Worm (Caenorhabditis elegans) whole organism, L4 larva: ENCODE measurements around the gene sds-22.

ENCODE experiments used
- F10B5.3 ChIP-seq: sonication (generic microtip); optimal IDR thresholded peaks from 2 replicates; lab custom pipeline; 2016; ENCODE audit warnings: mild to moderate bottlenecking, missing genetic modification characterization, missing compliant biosample characterization
- F44E2.7 ChIP-seq: fragments of 200-800 bp; sonication (Bioruptor generic); IDR thresholded peaks from 2 replicates; pipeline ENCODE4 v2.1.2; 2022; ENCODE audit warnings: missing genetic modification characterization, missing compliant biosample characterization
- F49E8.2 ChIP-seq: sonication (generic microtip); optimal IDR thresholded peaks from 2 replicates; lab custom pipeline; 2016; ENCODE audit warnings: missing compliant biosample characterization, mild to moderate bottlenecking, missing genetic modification characterization, borderline replicate concordance
- R02D3.7 ChIP-seq: fragments of 150-350 bp; sonication (generic microtip); optimal IDR thresholded peaks from 3 replicates; lab custom pipeline; 2014; ENCODE audit warnings: missing biosample characterization, missing genetic modification characterization
- Y105C5A.15 ChIP-seq: fragments of 200-800 bp; sonication (Bioruptor generic); IDR thresholded peaks from 2 replicates; pipeline ENCODE4 v1.3.6; 2022; ENCODE audit warnings: missing genetic modification characterization, missing compliant biosample characterization
- Y48G9A.11 ChIP-seq: fragments of 200-800 bp; sonication (Bioruptor generic); IDR thresholded peaks from 2 replicates; pipeline ENCODE4 v1.3.6; 2022; ENCODE audit warnings: missing genetic modification reagents, missing genetic modification characterization, missing compliant biosample characterization
- Y75B8A.6 ChIP-seq: fragments of 200-800 bp; sonication (Bioruptor generic); IDR thresholded peaks from 2 replicates; pipeline ENCODE4 v1.3.6; 2022; ENCODE audit warnings: missing genetic modification reagents, missing genetic modification characterization, missing compliant biosample characterization
- ZK337.2 ChIP-seq: fragments of 200-800 bp; sonication (Bioruptor generic); IDR thresholded peaks from 2 replicates; pipeline ENCODE4 v1.3.6; 2022; ENCODE audit warnings: missing genetic modification reagents, missing genetic modification characterization, missing compliant biosample characterization
- aha-1 ChIP-seq: fragments of 150-350 bp; peaks from one replicate; lab custom pipeline; 2014; ENCODE audit warnings: missing biosample characterization, missing genetic modification characterization
- ama-1 ChIP-seq: fragments of 150-350 bp; optimal IDR thresholded peaks from 2 replicates; lab custom pipeline; 2014; ENCODE audit warnings: inconsistent platforms, mixed read lengths
- ceh-28 ChIP-seq: fragments of 150-350 bp; optimal IDR thresholded peaks from 2 replicates; lab custom pipeline; 2014; ENCODE audit warnings: missing biosample characterization, missing genetic modification reagents, missing genetic modification characterization
- ceh-62 ChIP-seq: sonication (generic microtip); optimal IDR thresholded peaks from 2 replicates; lab custom pipeline; 2017; ENCODE audit warnings: missing biosample characterization, missing genetic modification characterization
- daf-16 ChIP-seq, 3 experiments: sonication (generic microtip); optimal IDR thresholded peaks; 2 replicates each; lab custom pipeline; 2016 to 2017; ENCODE audit warnings: missing genetic modification characterization in 3 of 3, missing genetic modification reagents in 3 of 3, mild to moderate bottlenecking in 2 of 3, missing compliant biosample characterization in 2 of 3, missing biosample characterization in 1 of 3, moderate library complexity in 1 of 3
- dpl-1 ChIP-seq: fragments of 150-350 bp; optimal IDR thresholded peaks from 2 replicates; lab custom pipeline; 2014; ENCODE audit warnings: missing biosample characterization, missing genetic modification reagents, missing genetic modification characterization
- dve-1 ChIP-seq: sonication (generic microtip); optimal IDR thresholded peaks from 2 replicates; lab custom pipeline; 2017; ENCODE audit warnings: antibody characterized with exemption, mild to moderate bottlenecking, missing genetic modification characterization, missing compliant biosample characterization; ENCODE audit not compliant: insufficient read depth
- fkh-10 ChIP-seq: fragments of 150-350 bp; optimal IDR thresholded peaks from 2 replicates; lab custom pipeline; 2014; ENCODE audit warnings: missing biosample characterization, missing genetic modification reagents, missing genetic modification characterization
- hif-1 ChIP-seq, 2 experiments: sonication (generic microtip); optimal IDR thresholded peaks; 2 replicates each; lab custom pipeline; 2016 to 2017; ENCODE audit warnings: missing compliant biosample characterization in 2 of 2, missing genetic modification characterization in 2 of 2, missing genetic modification reagents in 2 of 2, missing genotype in 2 of 2, mild to moderate bottlenecking in 1 of 2
- hlh-11 ChIP-seq: fragments of 200-800 bp; sonication (Bioruptor generic); optimal IDR thresholded peaks from 2 replicates; lab custom pipeline; 2018; ENCODE audit warnings: mild to moderate bottlenecking, missing genetic modification characterization, missing compliant biosample characterization
- lim-7 ChIP-seq: fragments of 200-800 bp; sonication (Bioruptor generic); IDR thresholded peaks from 2 replicates; pipeline ENCODE4 v1.3.6; 2022; ENCODE audit warnings: missing genetic modification characterization, missing compliant biosample characterization
- lin-1 ChIP-seq: fragments of 200-800 bp; sonication (Bioruptor generic); IDR thresholded peaks from 2 replicates; pipeline ENCODE4 v1.3.6; 2022; ENCODE audit warnings: missing genetic modification reagents, missing genetic modification characterization, missing compliant biosample characterization
- lin-38 ChIP-seq: fragments of 200-800 bp; sonication (Bioruptor generic); IDR thresholded peaks from 2 replicates; pipeline ENCODE4 v1.3.6; 2022; ENCODE audit warnings: missing genetic modification reagents, missing genetic modification characterization, missing compliant biosample characterization
- lir-3 ChIP-seq: sonication (generic microtip); optimal IDR thresholded peaks from 2 replicates; lab custom pipeline; 2016; ENCODE audit warnings: mild to moderate bottlenecking, missing genetic modification characterization, missing compliant biosample characterization
- lsy-2 ChIP-seq, 2 experiments: fragments of 150-350 bp in 1 of 2; sonication (generic microtip) in 1 of 2; optimal IDR thresholded peaks; 2 replicates each; lab custom pipeline; 2014 to 2017; ENCODE audit warnings: missing biosample characterization in 2 of 2, missing genetic modification characterization in 2 of 2
- madf-5 ChIP-seq, 2 experiments: fragments of 200-800 bp; sonication (Bioruptor generic); IDR thresholded peaks; 2 replicates each; pipeline ENCODE4 v1.3.6; 2022; ENCODE audit warnings: missing compliant biosample characterization in 2 of 2, missing genetic modification characterization in 2 of 2
- mes-2 ChIP-seq: sonication (generic microtip); optimal IDR thresholded peaks from 2 replicates; lab custom pipeline; 2016; ENCODE audit warnings: missing genotype, mild to moderate bottlenecking, missing genetic modification characterization, missing compliant biosample characterization; ENCODE audit not compliant: poor library complexity, severe bottlenecking
- mxl-3 ChIP-seq: fragments of 200-800 bp; sonication (Bioruptor generic); optimal IDR thresholded peaks from 2 replicates; lab custom pipeline; 2018; ENCODE audit warnings: mild to moderate bottlenecking, missing genetic modification characterization, missing compliant biosample characterization
- nhr-11 ChIP-seq: fragments of 150-350 bp; optimal IDR thresholded peaks from 2 replicates; lab custom pipeline; 2014; ENCODE audit warnings: missing biosample characterization, missing genetic modification characterization
- nhr-28 ChIP-seq: fragments of 150-350 bp; optimal IDR thresholded peaks from 2 replicates; lab custom pipeline; 2014; ENCODE audit warnings: missing biosample characterization, missing genetic modification characterization
- nhr-41 ChIP-seq: fragments of 200-800 bp; sonication (Bioruptor generic); IDR thresholded peaks from 2 replicates; pipeline ENCODE4 v1.3.6; 2022; ENCODE audit warnings: missing genetic modification reagents, missing genetic modification characterization, missing compliant biosample characterization
- nhr-76 ChIP-seq: fragments of 150-350 bp; optimal IDR thresholded peaks from 2 replicates; lab custom pipeline; 2014; ENCODE audit warnings: missing biosample characterization, missing genetic modification characterization
- nhr-77 ChIP-seq: fragments of 150-350 bp; optimal IDR thresholded peaks from 2 replicates; lab custom pipeline; 2014; ENCODE audit warnings: missing biosample characterization, missing genetic modification characterization
- pha-4 ChIP-seq, 2 experiments: fragments of 150-350 bp in 1 of 2; fragments of 200-800 bp in 1 of 2; sonication (Bioruptor generic) in 1 of 2; IDR thresholded peaks in 1 of 2; optimal IDR thresholded peaks in 1 of 2; 2 replicates each; pipeline versions ENCODE4 v1.3.6 to Lab custom; 2014 to 2022; ENCODE audit warnings: missing genetic modification characterization in 2 of 2, missing genetic modification reagents in 2 of 2, missing biosample characterization in 1 of 2, missing compliant biosample characterization in 1 of 2
- rbr-2 ChIP-seq: sonication (generic microtip); optimal IDR thresholded peaks from 2 replicates; lab custom pipeline; 2016; ENCODE audit warnings: missing genotype, missing genetic modification characterization, missing compliant biosample characterization
- saeg-2 ChIP-seq: fragments of 200-800 bp; sonication (Bioruptor generic); IDR thresholded peaks from 2 replicates; pipeline ENCODE4 v1.3.6; 2022; ENCODE audit warnings: missing genetic modification reagents, missing genetic modification characterization, missing compliant biosample characterization
- snpc-1.2 ChIP-seq: fragments of 200-800 bp; sonication (Bioruptor generic); IDR thresholded peaks from 2 replicates; pipeline ENCODE4 v1.3.6; 2022; ENCODE audit warnings: missing genetic modification reagents, missing genetic modification characterization, missing compliant biosample characterization
- spr-3 ChIP-seq: fragments of 200-800 bp; sonication (Bioruptor generic); optimal IDR thresholded peaks from 2 replicates; lab custom pipeline; 2018; ENCODE audit warnings: mild to moderate bottlenecking, missing genetic modification characterization, missing compliant biosample characterization
- tag-97 ChIP-seq: fragments of 200-800 bp; sonication (Bioruptor generic); IDR thresholded peaks from 2 replicates; pipeline ENCODE4 v1.3.6; 2022; ENCODE audit warnings: missing genetic modification characterization, missing compliant biosample characterization
- tra-1 ChIP-seq: fragments of 200-800 bp; sonication (Bioruptor generic); IDR thresholded peaks from 2 replicates; pipeline ENCODE4 v1.3.6; 2022; ENCODE audit warnings: missing genetic modification reagents, missing genetic modification characterization, missing compliant biosample characterization
- unc-130 ChIP-seq: sonication (generic microtip); optimal IDR thresholded peaks from 2 replicates; lab custom pipeline; 2016; ENCODE audit warnings: missing genetic modification reagents, missing genetic modification characterization, missing compliant biosample characterization
- unc-39 ChIP-seq: sonication (generic microtip); optimal IDR thresholded peaks from 2 replicates; lab custom pipeline; 2017; ENCODE audit warnings: missing biosample characterization, missing genetic modification characterization
- unc-62 ChIP-seq, 3 experiments: fragments of 150-350 bp in 1 of 3; sonication (generic microtip); optimal IDR thresholded peaks in 2 of 3; peaks in 1 of 3; 1 replicate in 1 of 3; 2 replicates in 2 of 3; lab custom pipeline; 2014 to 2017; ENCODE audit warnings: missing biosample characterization in 3 of 3, missing genetic modification characterization in 3 of 3, missing genetic modification reagents in 3 of 3, missing genotype in 1 of 3
- vab-7 ChIP-seq: fragments of 200-800 bp; sonication (Bioruptor generic); IDR thresholded peaks from 2 replicates; pipeline ENCODE4 v1.3.6; 2022; ENCODE audit warnings: missing genetic modification reagents, missing genetic modification characterization, missing compliant biosample characterization
- zfp-3 ChIP-seq: fragments of 200-800 bp; sonication (Bioruptor generic); conservative IDR thresholded peaks from 2 replicates; pipeline ENCODE4 v1.3.6; 2022; ENCODE audit warnings: missing genetic modification reagents, missing genetic modification characterization, missing compliant biosample characterization
- zip-11 ChIP-seq: fragments of 200-800 bp; sonication (Bioruptor generic); IDR thresholded peaks from 2 replicates; pipeline ENCODE4 v1.3.6; 2022; ENCODE audit warnings: missing genetic modification characterization, missing compliant biosample characterization

sds-22 gene

DNA sequence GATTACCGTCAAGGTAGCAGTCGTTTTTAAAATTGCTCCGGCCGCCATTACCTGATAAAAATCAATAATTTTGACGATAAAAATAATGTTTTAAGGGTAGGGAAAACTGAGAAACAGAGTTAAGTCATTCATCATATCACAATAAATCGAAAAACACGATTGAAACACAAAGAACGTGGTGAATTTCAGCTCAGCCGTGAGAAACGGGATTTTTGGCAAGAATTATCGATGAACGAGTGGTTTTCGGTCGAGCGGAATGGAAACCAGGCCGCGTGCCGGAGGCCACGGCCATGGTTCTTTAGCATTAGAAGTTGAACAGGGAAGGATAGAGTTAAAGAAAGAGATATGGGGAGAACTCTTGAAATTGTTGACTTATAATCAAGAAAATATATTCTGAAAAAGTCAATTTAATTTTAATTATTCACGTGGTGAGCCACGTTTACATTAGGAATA, 21.1 kb downstream of the sds-22 start, which contains the start of the genes vha-4 and T01H3.5:
vha-4 (minus strand) TSS at position 51 of the 453 bp plus-strand sequence.
T01H3.5 (plus strand) TSS at position 351 of the 453 bp plus-strand sequence.
- no peak for TF ChIP-seq tra-1 (GFP tag; lab: Robert Waterston, UW)
- peak; percentile 9 for TF ChIP-seq nhr-77 (tag; lab: Kevin White, UChicago)
- TF ChIP-seq nhr-28 (tag; lab: Kevin White, UChicago) = peak; percentile 8
- no peak for TF ChIP-seq nhr-76
- TF ChIP-seq R02D3.7 (tag; lab: Kevin White, UChicago) = no peak
- TF ChIP-seq lim-7 = no peak
- TF ChIP-seq zip-11 (GFP tag; lab: Robert Waterston, UW) = no peak
- no peak for TF ChIP-seq nhr-41 (GFP tag; lab: Robert Waterston, UW)
- TF ChIP-seq madf-5 (GFP tag; IDR thresholded peaks at IDR 0.05; lab: Robert Waterston, UW) = no peak
- no peak for TF ChIP-seq Y48G9A.11
- no peak for TF ChIP-seq spr-3 (GFP tag; lab: Kevin White, UChicago)
- TF ChIP-seq unc-130 = no peak
- TF ChIP-seq hlh-11 (tag; lab: Kevin White, UChicago) = peak; percentile 14
- TF ChIP-seq pha-4 (GFP tag; IDR thresholded peaks at IDR 0.05; lab: Robert Waterston, UW) = no peak
- no peak for TF ChIP-seq pha-4 (tag; optimal IDR thresholded peaks at IDR 0.05; lab: Kevin White, UChicago)
- no peak for TF ChIP-seq dpl-1 (GFP tag; lab: Kevin White, UChicago)
- no peak for TF ChIP-seq lin-1 (GFP tag; lab: Robert Waterston, UW)
- TF ChIP-seq hif-1 (tag; optimal IDR thresholded peaks at IDR 0.05; lab: Kevin White, UChicago) = peak in 1 of 2 experiments; percentile 16
- TF ChIP-seq lir-3 (tag; lab: Kevin White, UChicago) = no peak
- no peak for TF ChIP-seq vab-7 (GFP tag; lab: Robert Waterston, UW)
- TF ChIP-seq Y105C5A.15 (GFP tag; lab: Robert Waterston, UW) = no peak
- no peak for TF ChIP-seq ceh-28
- TF ChIP-seq dve-1 (tag; lab: Kevin White, UChicago) = no peak
- peak; percentile 44 for TF ChIP-seq ama-1 (lab: Kevin White, UChicago)
- no peak for TF ChIP-seq rbr-2
- no peak for TF ChIP-seq F44E2.7 (GFP tag; lab: Robert Waterston, UW)
- TF ChIP-seq lsy-2 (tag; optimal IDR thresholded peaks at IDR 0.05; lab: Kevin White, UChicago) = no peak
- no peak for TF ChIP-seq zfp-3
- TF ChIP-seq mxl-3 (GFP tag; lab: Kevin White, UChicago) = peak; percentile 33
- TF ChIP-seq nhr-11 (tag; lab: Kevin White, UChicago) = no peak
- no peak for TF ChIP-seq unc-39 (tag; lab: Kevin White, UChicago)
- TF ChIP-seq daf-16 (GFP tag; optimal IDR thresholded peaks at IDR 0.05; lab: Kevin White, UChicago) = no peak
- TF ChIP-seq daf-16 (tag; optimal IDR thresholded peaks at IDR 0.05; lab: Kevin White, UChicago) = no peak
- TF ChIP-seq mes-2 (tag; lab: Kevin White, UChicago) = peak; percentile 70
- no peak for TF ChIP-seq saeg-2 (GFP tag; lab: Robert Waterston, UW)
- no peak for TF ChIP-seq aha-1 (tag; lab: Kevin White, UChicago)
- no peak for TF ChIP-seq Y75B8A.6 (GFP tag; lab: Robert Waterston, UW)
- TF ChIP-seq ceh-62 = no peak
- no peak for TF ChIP-seq ZK337.2
- no peak for TF ChIP-seq fkh-10 (GFP tag; lab: Kevin White, UChicago)
- TF ChIP-seq tag-97 (GFP tag; lab: Robert Waterston, UW) = no peak
- TF ChIP-seq lin-38 (GFP tag; lab: Robert Waterston, UW) = peak; percentile 29; the same call in 1 of the 2 replicates

DNA sequence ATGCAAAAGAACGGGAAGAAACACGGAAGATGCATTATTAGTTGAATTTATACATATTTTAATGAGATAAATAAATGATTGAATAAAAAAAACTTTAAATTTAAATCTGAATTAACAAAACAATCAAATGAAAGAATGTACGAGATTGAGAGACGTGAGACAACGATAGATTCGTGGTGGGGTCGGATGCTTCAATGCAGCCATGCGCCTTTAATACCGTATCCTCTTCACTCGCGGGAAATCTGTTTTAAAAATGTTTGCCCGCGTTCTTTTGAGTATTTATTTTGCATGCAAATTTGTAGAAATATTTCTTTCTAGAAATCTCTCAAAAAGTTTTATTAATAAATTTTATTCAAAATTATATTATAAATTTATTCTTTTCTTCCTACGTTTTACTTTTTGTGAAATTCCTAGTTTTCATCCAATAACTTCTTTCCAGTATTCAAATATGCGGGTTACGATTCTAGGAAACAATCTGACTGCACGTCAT, 22.2 kb downstream of the sds-22 start, which contains the start of gene perm-1:
perm-1 (plus strand) TSS at position 440 of the 490 bp plus-strand sequence.
- TF ChIP-seq unc-62 (GFP tag; optimal IDR thresholded peaks at IDR 0.05 in 1 of 2; lab: Kevin White, UChicago) (no peak), unc-62 (tag; optimal IDR thresholded peaks at IDR 0.05; lab: Kevin White, UChicago) (no peak), F10B5.3 (tag; lab: Kevin White, UChicago) (no peak), snpc-1.2 (GFP tag; lab: Robert Waterston, UW) (peak; percentile 60; the same call in 1 of the 2 replicates), hlh-11 (tag; lab: Kevin White, UChicago) (no peak), F49E8.2 (tag; lab: Kevin White, UChicago) (peak; percentile 67), Y48G9A.11 (peak; percentile 79), unc-130 (peak; percentile 75), lsy-2 (tag; optimal IDR thresholded peaks at IDR 0.05; lab: Kevin White, UChicago) (peak in 1 of 2 experiments; percentile 69), lin-38 (GFP tag; lab: Robert Waterston, UW) (peak; percentile 69)
